Fruit fly (Drosophila melanogaster) whole organism, pupa: ENCODE results near the gene Anp.

ENCODE experiments used
- EcR ChIP-seq: fragments of 200-800 bp; sonication (Bioruptor generic); optimal IDR thresholded peaks from 3 replicates; lab custom pipeline; 2019; ENCODE audit warnings: missing biosample characterization, missing genetic modification characterization, mild to moderate bottlenecking, moderate library complexity, missing genetic modification reagents
- rn ChIP-seq: fragments of 200-800 bp; sonication (Bioruptor generic); IDR thresholded peaks from 2 replicates; pipeline ENCODE4 v1.3.6; 2022; ENCODE audit warnings: missing biosample characterization, missing genetic modification characterization

- TF ChIP-seq rn (no peak), EcR (GFP tag; lab: Kevin White, UChicago) (no peak)
Observed at dm6 chr3R:30235253-30235652, 25.5 kb downstream of the Anp start.
